Fruit fly (Drosophila melanogaster): ENCODE measurements around the gene CG42758.

Gene CG42758

dm6 chr3L:14556177-14556576 is 11.1 kb upstream of the CG42758 start:
- TF ChIP-seq CG34367 (tag; optimal IDR thresholded peaks at IDR 0.05) (no peak), CG13204 (GFP tag; optimal IDR thresholded peaks at IDR 0.05) (peak; percentile 9), CG32121 (GFP tag; IDR thresholded peaks at IDR 0.05) (0 out of 2 replicates have a peak, but pooled peaks have one; percentile 4), rn (GFP tag; IDR thresholded peaks at IDR 0.05) (no peak), CG15710 (tag; optimal IDR thresholded peaks at IDR 0.05) (no peak), CG10348 (GFP tag; IDR thresholded peaks at IDR 0.05) (no peak), Pif1A (GFP tag; optimal IDR thresholded peaks at IDR 0.05) (no peak), D1 (tag; optimal IDR thresholded peaks at IDR 0.05) (peak; percentile 7), CG12605 (GFP tag; IDR thresholded peaks at IDR 0.05) (0 out of 2 replicates have a peak, but pooled peaks have one; percentile 16), CG4496 (GFP tag; IDR thresholded peaks at IDR 0.05) (no peak), CG8159 (tag; optimal IDR thresholded peaks at IDR 0.05) (no peak), fd96Ca (GFP tag; IDR thresholded peaks at IDR 0.05) (no peak), gl (tag; optimal IDR thresholded peaks at IDR 0.05) (no peak), CG14655 (GFP tag; optimal IDR thresholded peaks at IDR 0.05) (no peak), EcR (GFP tag; optimal IDR thresholded peaks at IDR 0.05) (peak; percentile 79), Ets98B (GFP tag; IDR thresholded peaks at IDR 0.05) (no peak; the same call in 1 of the 2 replicates), CG17806 (tag; optimal IDR thresholded peaks at IDR 0.05) (no peak), CG9948 (tag; optimal IDR thresholded peaks at IDR 0.05) (no peak), CG8301 (tag; optimal IDR thresholded peaks at IDR 0.05) (no peak)

- TF ChIP-seq Ets98B (GFP tag; IDR thresholded peaks at IDR 0.05) (no peak), D1 (tag; optimal IDR thresholded peaks at IDR 0.05) (no peak), Pif1B (GFP tag; optimal IDR thresholded peaks at IDR 0.05) (no peak), CG17806 (tag; optimal IDR thresholded peaks at IDR 0.05) (peak; percentile 23), CG8159 (tag; optimal IDR thresholded peaks at IDR 0.05) (peak; percentile 28), gl (tag; optimal IDR thresholded peaks at IDR 0.05) (no peak)
These were observed 10.2 kb upstream of the CG42758 start for dm6 chr3L:14556774-14557741.

- no peak for TF ChIP-seq CG14655 (GFP tag; optimal IDR thresholded peaks at IDR 0.05)
- TF ChIP-seq CG4496 (GFP tag; IDR thresholded peaks at IDR 0.05), result no peak
- TF ChIP-seq Ets98B (GFP tag; IDR thresholded peaks at IDR 0.05), result no peak
- no peak for TF ChIP-seq CG13204 (GFP tag; optimal IDR thresholded peaks at IDR 0.05)
- TF ChIP-seq D1 (tag; optimal IDR thresholded peaks at IDR 0.05), result no peak
- TF ChIP-seq CG8159 (tag; optimal IDR thresholded peaks at IDR 0.05), result no peak
- TF ChIP-seq Pif1A (GFP tag; optimal IDR thresholded peaks at IDR 0.05), result no peak
- TF ChIP-seq rn (GFP tag; IDR thresholded peaks at IDR 0.05), result no peak
- TF ChIP-seq EcR (GFP tag; optimal IDR thresholded peaks at IDR 0.05), result no peak
- TF ChIP-seq CG34367 (tag; optimal IDR thresholded peaks at IDR 0.05), result no peak
- no peak for TF ChIP-seq CG17806 (tag; optimal IDR thresholded peaks at IDR 0.05)
- no peak for TF ChIP-seq CG12605 (GFP tag; IDR thresholded peaks at IDR 0.05)
- TF ChIP-seq gl (tag; optimal IDR thresholded peaks at IDR 0.05), result no peak
- no peak for TF ChIP-seq Snoo (tag; optimal IDR thresholded peaks at IDR 0.05)
- TF ChIP-seq CG10348 (GFP tag; IDR thresholded peaks at IDR 0.05), result no peak
- TF ChIP-seq CG15710 (tag; optimal IDR thresholded peaks at IDR 0.05), result no peak
- TF ChIP-seq CG32121 (GFP tag; IDR thresholded peaks at IDR 0.05), result no peak
- no peak for TF ChIP-seq CG8301 (tag; optimal IDR thresholded peaks at IDR 0.05)
These were observed 9.2 kb upstream of the CG42758 start for dm6 chr3L:14558018-14558417.

- TF ChIP-seq CG8159 (tag; optimal IDR thresholded peaks at IDR 0.05) (no peak), CG13204 (GFP tag; optimal IDR thresholded peaks at IDR 0.05) (no peak), D1 (tag; optimal IDR thresholded peaks at IDR 0.05) (no peak), CG32121 (GFP tag; IDR thresholded peaks at IDR 0.05) (no peak), Ets98B (GFP tag; IDR thresholded peaks at IDR 0.05) (no peak), CG4496 (GFP tag; IDR thresholded peaks at IDR 0.05) (no peak), CG9948 (tag; optimal IDR thresholded peaks at IDR 0.05) (no peak), gl (tag; optimal IDR thresholded peaks at IDR 0.05) (no peak)
These were observed 8.2 kb upstream of the CG42758 start for dm6 chr3L:14558947-14559509.

dm6 chr3L:14559659-14560058 is 7.6 kb upstream of the CG42758 start, which contains the start of gene CG34039:
Gene CG34039, plus strand, starts transcription at chr3L:14560000.
- TF ChIP-seq Ets98B (GFP tag; IDR thresholded peaks at IDR 0.05), result no peak
- peak; percentile 8 for TF ChIP-seq D1 (tag; optimal IDR thresholded peaks at IDR 0.05)

- TF ChIP-seq fd96Ca (GFP tag; IDR thresholded peaks at IDR 0.05) (no peak), CG8159 (tag; optimal IDR thresholded peaks at IDR 0.05) (no peak), rn (GFP tag; IDR thresholded peaks at IDR 0.05) (no peak), Ets98B (GFP tag; IDR thresholded peaks at IDR 0.05) (no peak), gl (tag; optimal IDR thresholded peaks at IDR 0.05) (no peak), EcR (GFP tag; optimal IDR thresholded peaks at IDR 0.05) (no peak), CG32121 (GFP tag; IDR thresholded peaks at IDR 0.05) (no peak), CG9948 (tag; optimal IDR thresholded peaks at IDR 0.05) (no peak), CG13204 (GFP tag; optimal IDR thresholded peaks at IDR 0.05) (no peak), CG4496 (GFP tag; IDR thresholded peaks at IDR 0.05) (no peak), CG10348 (GFP tag; IDR thresholded peaks at IDR 0.05) (no peak), Pif1A (GFP tag; optimal IDR thresholded peaks at IDR 0.05) (no peak), CG12605 (GFP tag; IDR thresholded peaks at IDR 0.05) (no peak), Snoo (tag; optimal IDR thresholded peaks at IDR 0.05) (no peak), Pif1B (GFP tag; optimal IDR thresholded peaks at IDR 0.05) (no peak), CG34367 (tag; optimal IDR thresholded peaks at IDR 0.05) (no peak), CG17806 (tag; optimal IDR thresholded peaks at IDR 0.05) (no peak), CG14655 (GFP tag; optimal IDR thresholded peaks at IDR 0.05) (no peak), CG8301 (tag; optimal IDR thresholded peaks at IDR 0.05) (no peak)
These were observed 6.6 kb upstream of the CG42758 start, which contains the start of gene Lk for dm6 chr3L:14560664-14561063. Gene Lk, minus strand, starts transcription at chr3L:14560764.

Measured in whole organism, pupa.